Worm (Caenorhabditis elegans): ENCODE measurements around the gene fbxb-92.

ce11 chrII:3714595-3714994 lies 32.7 kb downstream of the fbxb-92 start, which contains the start of gene srh-100:
- TF ChIP-seq ceh-39 (tag; optimal IDR thresholded peaks at IDR 0.05) = no peak
- no peak for TF ChIP-seq unc-62 (GFP tag; optimal IDR thresholded peaks at IDR 0.05)
- TF ChIP-seq elt-1 (tag; optimal IDR thresholded peaks at IDR 0.05; ENCODE audit: borderline replicate concordance, insufficient read depth) = no peak
- TF ChIP-seq nhr-76 (tag; optimal IDR thresholded peaks at IDR 0.05) = no peak
- TF ChIP-seq ces-1 (GFP tag; optimal IDR thresholded peaks at IDR 0.05) = no peak
- TF ChIP-seq lin-13 (tag; optimal IDR thresholded peaks at IDR 0.05) = no peak
